Worm (Caenorhabditis elegans) whole organism, L4/young adult: ENCODE data around the gene his-5.
"Not testable (repeated sequence)": the region's sequence is repeated elsewhere in the genome, so short reads cannot be mapped to it uniquely, and the experiment has no call there.

Source experiments
- W03F9.2 ChIP-seq: fragments of 150-350 bp; optimal IDR thresholded peaks from 2 replicates; lab custom pipeline; 2014; ENCODE audit warnings: missing biosample characterization, missing genetic modification characterization
- dao-5 ChIP-seq: sonication (generic microtip); optimal IDR thresholded peaks from 2 replicates; lab custom pipeline; 2016; ENCODE audit warnings: missing genotype, missing genetic modification characterization, moderate library complexity, missing compliant biosample characterization
- him-1 ChIP-seq: sonication (generic microtip); optimal IDR thresholded peaks from 2 replicates; lab custom pipeline; 2016; ENCODE audit warnings: missing genotype, missing genetic modification reagents, missing genetic modification characterization, missing compliant biosample characterization

- TF ChIP-seq dao-5, him-1, W03F9.2 (tag; lab: Kevin White, UChicago): not testable (repeated sequence)
Measured at ce11 chrV:8533067-8533466, 1.9 kb upstream of the his-5 start, which contains the start of the genes his-8 and his-7.
